Fruit fly (Drosophila melanogaster): ENCODE measurements at regions not wholly inside any gene's neighbourhood (a gene's known extent, or its start where the extent isn't known, plus 50 kb on each side); places are given as distances from the start of the nearest gene placed in this dataset.
A peak's percentile ranks its signal among the peaks of the same experiment; 100 is the strongest.

DNA sequence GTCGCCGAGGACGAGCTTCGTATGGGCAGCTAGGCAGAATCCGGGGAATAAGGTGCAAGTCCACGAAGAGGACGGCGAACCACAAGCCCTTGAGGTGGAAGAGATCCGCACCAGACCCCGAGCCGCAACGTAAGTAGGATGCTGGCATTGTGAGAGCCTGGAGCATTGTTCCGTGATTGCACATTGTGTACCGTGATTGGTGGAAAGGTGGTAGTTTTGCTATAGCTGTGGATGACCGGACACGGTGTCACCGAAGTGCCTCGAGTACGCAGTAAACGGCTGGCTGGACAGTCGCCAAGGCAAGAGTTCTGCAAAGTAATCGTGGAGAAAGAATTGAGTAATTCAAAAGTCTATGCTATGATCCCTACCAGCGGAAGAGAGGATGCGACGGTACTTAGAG is 57.5 kb upstream of the Tim23 start:
- peak; percentile 51; the same call in 1 of the 3 replicates for TF ChIP-seq CG11093 (GFP tag; IDR thresholded peaks at IDR 0.05)
- TF ChIP-seq CG7357 (GFP tag; IDR thresholded peaks at IDR 0.05): peak; percentile 56; the same call in 1 of the 3 replicates
- TF ChIP-seq CG34422 (GFP tag; IDR thresholded peaks at IDR 0.05): no peak
- TF ChIP-seq CG4617 (GFP tag; optimal IDR thresholded peaks at IDR 0.05; ENCODE audit: borderline replicate concordance): no peak
- peak; percentile 32; the same call in 1 of the 4 replicates for TF ChIP-seq Gug (GFP tag; IDR thresholded peaks at IDR 0.05)

DNA sequence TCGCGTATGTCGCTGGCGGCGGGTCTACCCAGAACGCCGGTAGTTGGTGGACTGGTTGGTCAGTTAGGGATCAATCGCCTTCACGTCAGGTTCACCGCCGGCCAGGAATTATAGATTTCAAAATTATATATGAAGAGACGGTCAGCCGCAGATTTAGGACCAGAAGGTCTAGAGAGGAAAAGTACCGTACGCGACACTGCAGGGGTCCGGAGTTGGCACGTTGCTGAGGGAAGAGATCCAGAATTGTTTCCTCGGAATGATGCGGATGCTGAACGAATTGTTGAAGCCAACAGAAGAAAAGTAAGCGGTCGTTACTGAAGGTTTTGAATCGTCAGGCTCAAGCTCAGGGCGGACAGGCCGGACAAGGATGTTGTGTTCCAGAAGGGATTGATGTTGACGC is 56.4 kb upstream of the Tim23 start:
- peak; percentile 74; the same call in 1 of the 3 replicates for TF ChIP-seq CG11093 (GFP tag; IDR thresholded peaks at IDR 0.05)
- peak; percentile 27; the same call in 1 of the 2 replicates for TF ChIP-seq CG6272 (GFP tag; IDR thresholded peaks at IDR 0.05)
- peak; percentile 71 for TF ChIP-seq Ets65A (GFP tag)
- TF ChIP-seq gsb (GFP tag; IDR thresholded peaks at IDR 0.05): no peak
